Fruit fly (Drosophila melanogaster): Measurements from ENCODE around the gene BobA.

The BobA gene

DNA sequence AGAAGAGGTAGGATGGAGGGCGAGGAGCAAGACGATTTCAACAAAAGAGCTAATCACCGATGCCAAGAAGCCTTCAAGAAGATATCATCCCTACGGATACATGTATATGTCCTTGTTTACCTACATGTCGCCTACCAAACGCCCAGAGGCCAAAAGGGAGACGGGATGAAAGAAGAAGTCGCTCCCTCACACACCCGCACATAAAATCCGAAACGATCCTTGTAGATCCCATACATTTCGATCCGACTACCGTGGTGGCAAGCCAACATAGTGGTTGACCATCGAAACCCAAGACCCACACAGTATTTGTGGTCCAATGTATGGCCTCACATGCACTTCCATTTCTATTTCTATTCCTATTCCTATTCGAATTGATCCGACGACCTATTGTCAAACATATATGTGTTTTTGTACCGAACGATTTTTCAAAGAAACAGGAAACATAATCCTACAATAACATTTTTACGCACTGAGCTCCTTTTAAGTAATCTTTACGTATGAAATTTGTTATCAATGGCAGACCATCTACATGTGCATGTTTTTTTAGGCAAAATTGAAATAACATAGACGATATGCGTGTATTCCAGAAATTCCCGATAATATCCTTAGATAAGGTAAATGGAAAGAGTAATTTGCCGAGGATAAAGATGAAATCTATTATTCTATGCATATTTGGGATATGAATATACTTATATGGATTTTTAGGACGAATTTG is 12.8 kb upstream of the BobA start:
- TF ChIP-seq Hr83 (GFP tag; optimal IDR thresholded peaks at IDR 0.05; ENCODE audit: poor library complexity, severe bottlenecking): no peak
- no peak for TF ChIP-seq HLH106 (tag; optimal IDR thresholded peaks at IDR 0.05)
- no peak for TF ChIP-seq Dfd (GFP tag; optimal IDR thresholded peaks at IDR 0.05)
- TF ChIP-seq CG32264 (GFP tag; optimal IDR thresholded peaks at IDR 0.05): no peak
- TF ChIP-seq ey (GFP tag; optimal IDR thresholded peaks at IDR 0.05): no peak
- TF ChIP-seq CrebA (GFP tag; optimal IDR thresholded peaks at IDR 0.05; ENCODE audit: borderline replicate concordance): no peak
- TF ChIP-seq Hnf4 (GFP tag; optimal IDR thresholded peaks at IDR 0.05): no peak
- TF ChIP-seq tai (GFP tag; optimal IDR thresholded peaks at IDR 0.05): no peak
- TF ChIP-seq woc (GFP tag; optimal IDR thresholded peaks at IDR 0.05): no peak
- no peak for TF ChIP-seq usp (GFP tag; optimal IDR thresholded peaks at IDR 0.05)
- no peak for TF ChIP-seq h (GFP tag; optimal IDR thresholded peaks at IDR 0.05)
- no peak for TF ChIP-seq N (GFP tag; optimal IDR thresholded peaks at IDR 0.05)
- TF ChIP-seq CG9705 (GFP tag; optimal IDR thresholded peaks at IDR 0.05): no peak
- no peak for TF ChIP-seq Hr78 (GFP tag; optimal IDR thresholded peaks at IDR 0.05)
- TF ChIP-seq dl (GFP tag; optimal IDR thresholded peaks at IDR 0.05; ENCODE audit: insufficient read depth in 1 of 2, partially characterized antibody in 2 of 2): no peak
- TF ChIP-seq fru (GFP tag; optimal IDR thresholded peaks at IDR 0.05): no peak
- TF ChIP-seq sv (GFP tag; optimal IDR thresholded peaks at IDR 0.05): no peak
- no peak for TF ChIP-seq psq (GFP tag; optimal IDR thresholded peaks at IDR 0.05)
- no peak for TF ChIP-seq sage (GFP tag; optimal IDR thresholded peaks at IDR 0.05)

DNA sequence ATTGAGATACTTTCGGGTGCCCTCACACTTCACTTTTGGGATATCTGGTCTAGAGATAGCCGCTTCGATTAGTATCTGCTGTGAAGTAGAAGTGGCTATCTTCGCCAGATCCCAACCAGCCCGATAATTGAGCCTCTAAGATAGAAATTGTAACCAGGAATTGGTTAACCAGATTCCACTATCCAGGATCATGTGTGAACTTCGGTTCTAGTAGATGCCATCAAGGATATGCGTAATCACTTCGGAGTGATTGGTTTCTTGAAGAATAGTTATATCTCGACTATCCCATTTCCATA is 11.1 kb upstream of the BobA start:
- TF ChIP-seq foxo (GFP tag; optimal IDR thresholded peaks at IDR 0.05) (no peak), HLH106 (tag; optimal IDR thresholded peaks at IDR 0.05) (no peak), lola (GFP tag; optimal IDR thresholded peaks at IDR 0.05) (no peak), Abd-B (GFP tag; optimal IDR thresholded peaks at IDR 0.05) (no peak), ey (GFP tag; optimal IDR thresholded peaks at IDR 0.05) (no peak), Sp1 (GFP tag; optimal IDR thresholded peaks at IDR 0.05) (no peak), OdsH (GFP tag; optimal IDR thresholded peaks at IDR 0.05) (no peak), sv (GFP tag; optimal IDR thresholded peaks at IDR 0.05) (no peak), jim (GFP tag; optimal IDR thresholded peaks at IDR 0.05) (no peak), Rel (GFP tag; optimal IDR thresholded peaks at IDR 0.05) (no peak), Rel (tag; optimal IDR thresholded peaks at IDR 0.05) (no peak), Dif (GFP tag; optimal IDR thresholded peaks at IDR 0.05; ENCODE audit: partially characterized antibody) (no peak), Myc (optimal IDR thresholded peaks at IDR 0.05) (no peak)

DNA sequence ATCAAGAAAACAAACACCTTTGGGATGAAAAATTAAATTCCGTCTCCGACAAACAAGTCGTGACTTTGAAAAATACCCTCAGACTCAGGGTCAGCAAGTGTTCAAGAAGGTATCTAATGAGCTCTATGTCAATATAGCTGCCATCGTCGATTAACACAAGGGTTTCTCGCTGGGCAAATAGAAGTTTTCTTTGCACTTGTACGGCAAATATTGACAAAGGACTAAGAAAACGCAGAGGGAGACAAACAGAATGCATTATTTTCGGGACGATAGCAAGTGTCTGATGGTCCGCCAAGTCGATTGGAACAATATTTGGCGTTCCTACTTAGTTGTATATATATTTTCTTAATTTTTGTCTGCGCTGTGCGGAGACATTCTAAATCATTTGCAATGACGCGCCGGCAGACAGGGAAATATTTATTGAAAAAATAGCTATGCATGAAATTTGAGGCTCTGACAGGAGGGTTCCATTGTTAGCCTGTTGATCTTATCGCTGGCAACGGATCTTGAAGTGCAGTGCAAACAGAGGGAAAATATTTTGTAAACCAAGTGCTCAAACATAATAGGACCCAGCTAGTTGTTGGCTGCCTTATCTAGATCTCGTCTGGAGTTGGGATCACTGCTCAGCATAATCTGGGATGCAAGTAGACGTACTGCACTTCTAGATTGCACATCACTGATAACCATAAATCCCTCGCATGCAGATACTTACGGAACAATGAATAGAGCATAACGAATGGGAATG is 10.5 kb upstream of the BobA start:
- TF ChIP-seq Jra (GFP tag; optimal IDR thresholded peaks at IDR 0.05): no peak

DNA sequence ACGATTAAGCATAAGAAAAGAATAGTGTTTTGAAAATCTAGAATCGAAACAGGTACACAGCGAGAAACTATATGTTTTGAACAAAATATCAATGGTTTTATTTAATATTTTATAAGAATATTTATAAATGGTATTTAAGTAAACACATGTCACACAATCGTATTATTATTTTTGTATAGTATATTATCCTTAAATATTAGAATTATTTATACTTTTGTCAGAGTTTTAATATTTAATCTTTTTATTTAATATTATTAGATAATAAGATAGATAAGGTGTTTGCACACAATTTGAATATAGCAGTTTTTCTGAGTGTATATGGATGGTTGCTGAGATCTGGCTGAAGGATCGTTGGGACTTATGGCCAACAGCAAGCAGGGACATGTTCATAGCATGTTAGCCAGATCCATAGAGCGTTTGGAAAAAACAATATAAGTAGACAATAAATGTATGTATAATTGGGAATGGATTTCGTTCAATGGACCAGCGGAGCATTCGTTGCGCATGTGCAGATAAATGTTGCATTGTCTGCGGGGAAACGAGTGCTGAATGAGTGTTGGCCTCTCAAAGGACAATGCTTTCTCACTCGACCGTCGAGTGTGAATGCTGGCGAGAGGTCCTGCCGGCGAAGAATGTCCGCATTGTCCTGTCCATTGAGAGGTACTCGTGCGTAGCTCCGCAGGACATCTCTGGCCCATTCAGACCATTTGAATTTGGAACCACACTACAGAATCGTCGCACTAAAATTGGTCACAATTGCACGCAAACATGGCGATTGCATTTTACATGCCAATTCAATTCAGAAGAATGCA is 7.1 kb upstream of the BobA start:
- TF ChIP-seq CG32264 (GFP tag; optimal IDR thresholded peaks at IDR 0.05): no peak
- no peak for TF ChIP-seq dsf (GFP tag; optimal IDR thresholded peaks at IDR 0.05; ENCODE audit: borderline replicate concordance)
- TF ChIP-seq brk (GFP tag; optimal IDR thresholded peaks at IDR 0.05): no peak
- TF ChIP-seq Vsx2 (GFP tag; optimal IDR thresholded peaks at IDR 0.05; ENCODE audit: partially characterized antibody): no peak
- TF ChIP-seq Mio (GFP tag; optimal IDR thresholded peaks at IDR 0.05): no peak
- TF ChIP-seq Sp1 (GFP tag; optimal IDR thresholded peaks at IDR 0.05): no peak
- no peak for TF ChIP-seq tai (GFP tag; optimal IDR thresholded peaks at IDR 0.05)
- TF ChIP-seq br (GFP tag; optimal IDR thresholded peaks at IDR 0.05): no peak
- TF ChIP-seq usp (GFP tag; optimal IDR thresholded peaks at IDR 0.05): no peak
- no peak for TF ChIP-seq sv (GFP tag; optimal IDR thresholded peaks at IDR 0.05)
- no peak for TF ChIP-seq Dfd (GFP tag; optimal IDR thresholded peaks at IDR 0.05)
- no peak for TF ChIP-seq Hr78 (GFP tag; optimal IDR thresholded peaks at IDR 0.05)
- TF ChIP-seq CrebA (GFP tag; optimal IDR thresholded peaks at IDR 0.05; ENCODE audit: borderline replicate concordance): no peak

Data from whole organism, wandering third instar larva.